Fruit fly (Drosophila melanogaster) whole organism, embryonic: ENCODE measurements around the gene CG16736.
A peak's percentile ranks its signal among the peaks of the same experiment; 100 is the strongest.

ENCODE experiments used
- CG13424 ChIP-seq: fragments of 200-800 bp; sonication (Bioruptor generic); optimal IDR thresholded peaks from 2 replicates; lab custom pipeline; 2019; ENCODE audit warnings: missing biosample characterization, mild to moderate bottlenecking, missing genetic modification characterization, moderate library complexity
- CG15011 ChIP-seq: fragments of 200-800 bp; sonication (Bioruptor generic); optimal IDR thresholded peaks from 3 replicates; lab custom pipeline; 2018; ENCODE audit warnings: missing biosample characterization, mild to moderate bottlenecking, missing genetic modification characterization
- CG15514 ChIP-seq: fragments of 200-800 bp; sonication (Bioruptor generic); optimal IDR thresholded peaks from 3 replicates; lab custom pipeline; 2017; ENCODE audit warnings: missing biosample characterization, missing genetic modification characterization, mild to moderate bottlenecking, moderate library complexity, missing genetic modification reagents
- CG1603 ChIP-seq: fragments of 200-800 bp; sonication (Bioruptor generic); optimal IDR thresholded peaks from 2 replicates; lab custom pipeline; 2019; ENCODE audit warnings: missing biosample characterization, mild to moderate bottlenecking, missing genetic modification characterization, moderate library complexity
- CG17912 ChIP-seq: fragments of 200-800 bp; sonication (Bioruptor generic); optimal IDR thresholded peaks from 2 replicates; lab custom pipeline; 2018; ENCODE audit warnings: missing biosample characterization, mild to moderate bottlenecking, missing genetic modification characterization
- CG2129 ChIP-seq: fragments of 200-800 bp; sonication (Bioruptor generic); IDR thresholded peaks from 2 replicates; pipeline ENCODE4 v1.3.6; 2022; ENCODE audit warnings: missing biosample characterization, missing genetic modification characterization; ENCODE audit not compliant: partially characterized antibody
- CG2678 ChIP-seq: fragments of 200-800 bp; sonication (Bioruptor generic); optimal IDR thresholded peaks from 3 replicates; lab custom pipeline; 2019; ENCODE audit warnings: missing biosample characterization, mild to moderate bottlenecking, missing genetic modification characterization, moderate library complexity
- CG2875 ChIP-seq: fragments of 200-800 bp; sonication (Bioruptor generic); optimal IDR thresholded peaks from 2 replicates; lab custom pipeline; 2017; ENCODE audit warnings: missing biosample characterization, mild to moderate bottlenecking, missing genetic modification characterization, missing genetic modification reagents
- CG33213 ChIP-seq: fragments of 200-800 bp; sonication (Bioruptor generic); optimal IDR thresholded peaks from 3 replicates; lab custom pipeline; 2016; ENCODE audit warnings: missing biosample characterization, missing genetic modification characterization
- CG3407 ChIP-seq: fragments of 200-800 bp; sonication (Bioruptor generic); optimal IDR thresholded peaks from 2 replicates; lab custom pipeline; 2018; ENCODE audit warnings: missing biosample characterization, mild to moderate bottlenecking, missing genetic modification characterization
- CG34224 ChIP-seq: fragments of 200-800 bp; sonication (Bioruptor generic); IDR thresholded peaks from 3 replicates; pipeline ENCODE4 v1.3.6; 2022; ENCODE audit warnings: missing biosample characterization, missing genetic modification characterization; ENCODE audit not compliant: partially characterized antibody
- CG34422 ChIP-seq: fragments of 200-800 bp; sonication (Bioruptor generic); IDR thresholded peaks from 3 replicates; pipeline ENCODE4 v1.3.6; 2022; ENCODE audit warnings: missing biosample characterization, missing genetic modification characterization
- CG3995 ChIP-seq: fragments of 200-800 bp; sonication (Bioruptor generic); optimal IDR thresholded peaks from 3 replicates; lab custom pipeline; 2016; ENCODE audit warnings: missing biosample characterization, missing genetic modification characterization
- CG6272 ChIP-seq: fragments of 200-800 bp; sonication (Bioruptor generic); IDR thresholded peaks from 2 replicates; pipeline ENCODE4 v1.3.6; 2022; ENCODE audit warnings: missing biosample characterization, missing genetic modification characterization
- CG7271 ChIP-seq: fragments of 200-800 bp; sonication (Bioruptor generic); optimal IDR thresholded peaks from 2 replicates; lab custom pipeline; 2018; ENCODE audit warnings: missing biosample characterization, mild to moderate bottlenecking, missing genetic modification characterization, moderate library complexity
- CG8290 ChIP-seq, 3 experiments: fragments of 200-800 bp; sonication (Bioruptor generic); optimal IDR thresholded peaks; 2 replicates each; lab custom pipeline; 2016 to 2019; ENCODE audit warnings: missing biosample characterization in 3 of 3, missing genetic modification characterization in 3 of 3, mild to moderate bottlenecking in 2 of 3, moderate library complexity in 1 of 3
- CG9727 ChIP-seq: fragments of 200-800 bp; sonication (Bioruptor generic); optimal IDR thresholded peaks from 3 replicates; lab custom pipeline; 2017; ENCODE audit warnings: missing biosample characterization, mild to moderate bottlenecking, missing genetic modification characterization
- CG9797 ChIP-seq: fragments of 200-800 bp; sonication (Bioruptor generic); optimal IDR thresholded peaks from 3 replicates; lab custom pipeline; 2018; ENCODE audit warnings: missing biosample characterization, mild to moderate bottlenecking, missing genetic modification characterization
- Dll ChIP-seq: fragments of 200-800 bp; sonication (Bioruptor generic); IDR thresholded peaks from 4 replicates; pipeline ENCODE4 v1.3.6; 2022; ENCODE audit warnings: missing biosample characterization, missing genetic modification characterization; ENCODE audit not compliant: partially characterized antibody
- Doc3 ChIP-seq: fragments of 200-800 bp; sonication (Bioruptor generic); IDR thresholded peaks from 3 replicates; pipeline ENCODE4 v1.3.6; 2022; ENCODE audit warnings: missing biosample characterization, missing genetic modification characterization; ENCODE audit not compliant: partially characterized antibody
- Dref ChIP-seq: fragments of 200-800 bp; sonication (Bioruptor generic); IDR thresholded peaks from 2 replicates; pipeline ENCODE4 v1.3.6; 2022; ENCODE audit warnings: missing biosample characterization, missing genetic modification characterization
- Elba2 ChIP-seq: fragments of 200-800 bp; sonication (Bioruptor generic); optimal IDR thresholded peaks from 3 replicates; lab custom pipeline; 2016; ENCODE audit warnings: missing biosample characterization, missing genetic modification characterization
- Ets97D ChIP-seq: fragments of 200-800 bp; sonication (Bioruptor generic); optimal IDR thresholded peaks from 3 replicates; lab custom pipeline; 2016; ENCODE audit warnings: missing biosample characterization, missing genetic modification characterization
- HLH4C ChIP-seq: fragments of 200-800 bp; sonication (Bioruptor generic); IDR thresholded peaks from 3 replicates; pipeline ENCODE4 v1.3.6; 2022; ENCODE audit warnings: missing biosample characterization, missing genetic modification characterization; ENCODE audit not compliant: partially characterized antibody
- HmgD ChIP-seq: fragments of 200-800 bp; sonication (Bioruptor generic); optimal IDR thresholded peaks from 3 replicates; lab custom pipeline; 2016; ENCODE audit warnings: missing biosample characterization, missing genetic modification characterization
- Lhr ChIP-seq: fragments of 200-800 bp; sonication (Bioruptor generic); optimal IDR thresholded peaks from 3 replicates; lab custom pipeline; 2017; ENCODE audit warnings: mild to moderate bottlenecking, missing biosample characterization, missing genetic modification reagents, missing genetic modification characterization
- Mad ChIP-seq: fragments of 200-800 bp; sonication (Bioruptor generic); optimal IDR thresholded peaks from 2 replicates; lab custom pipeline; 2016; ENCODE audit warnings: missing biosample characterization, missing genetic modification characterization
- Meics ChIP-seq: fragments of 200-800 bp; sonication (Bioruptor generic); optimal IDR thresholded peaks from 2 replicates; lab custom pipeline; 2017; ENCODE audit warnings: missing biosample characterization, mild to moderate bottlenecking, missing genetic modification characterization
- Rfx ChIP-seq: fragments of 200-800 bp; sonication (Bioruptor generic); IDR thresholded peaks from 2 replicates; pipeline ENCODE4 v1.3.6; 2022; ENCODE audit warnings: missing biosample characterization, missing genetic modification characterization
- Scr ChIP-seq: fragments of 200-800 bp; sonication (Bioruptor generic); IDR thresholded peaks from 2 replicates; pipeline ENCODE4 v1.3.6; 2022; ENCODE audit warnings: missing biosample characterization, missing genetic modification characterization; ENCODE audit not compliant: partially characterized antibody
- Sox100B ChIP-seq: fragments of 200-800 bp; sonication (Bioruptor generic); optimal IDR thresholded peaks from 3 replicates; lab custom pipeline; 2018; ENCODE audit warnings: missing biosample characterization, mild to moderate bottlenecking, missing genetic modification characterization
- Sry-δ ChIP-seq: fragments of 200-800 bp; sonication (Bioruptor generic); optimal IDR thresholded peaks from 2 replicates; lab custom pipeline; 2016; ENCODE audit warnings: missing biosample characterization, missing genetic modification characterization
- abd-A ChIP-seq: fragments of 200-800 bp; sonication (Bioruptor generic); optimal IDR thresholded peaks from 3 replicates; lab custom pipeline; 2019; ENCODE audit warnings: missing biosample characterization, mild to moderate bottlenecking, missing genetic modification characterization, moderate library complexity
- ato ChIP-seq: fragments of 200-800 bp; sonication (Bioruptor generic); IDR thresholded peaks from 2 replicates; pipeline ENCODE4 v1.3.6; 2022; ENCODE audit warnings: missing biosample characterization, missing genetic modification characterization; ENCODE audit not compliant: partially characterized antibody
- ems ChIP-seq: fragments of 200-800 bp; sonication (Bioruptor generic); optimal IDR thresholded peaks from 3 replicates; lab custom pipeline; 2016; ENCODE audit warnings: missing biosample characterization, missing genetic modification characterization
- gro ChIP-seq: fragments of 200-800 bp; sonication (Bioruptor generic); optimal IDR thresholded peaks from 2 replicates; lab custom pipeline; 2016; ENCODE audit warnings: missing biosample characterization, missing genetic modification characterization
- hb ChIP-seq: fragments of 200-800 bp; sonication (Bioruptor generic); IDR thresholded peaks from 3 replicates; pipeline ENCODE4 v1.3.6; 2022; ENCODE audit warnings: missing biosample characterization, missing genetic modification characterization; ENCODE audit not compliant: partially characterized antibody
- her ChIP-seq: fragments of 200-800 bp; sonication (Bioruptor generic); optimal IDR thresholded peaks from 2 replicates; lab custom pipeline; 2016; ENCODE audit warnings: missing biosample characterization, missing genetic modification characterization
- ken ChIP-seq: fragments of 200-800 bp; sonication (Bioruptor generic); IDR thresholded peaks from 3 replicates; pipeline ENCODE4 v1.3.6; 2022; ENCODE audit warnings: missing biosample characterization, missing genetic modification characterization
- lbe ChIP-seq: fragments of 200-800 bp; sonication (Bioruptor generic); optimal IDR thresholded peaks from 2 replicates; lab custom pipeline; 2016; ENCODE audit warnings: missing biosample characterization, mild to moderate bottlenecking, missing genetic modification characterization
- nerfin-1 ChIP-seq: fragments of 200-800 bp; sonication (Bioruptor generic); optimal IDR thresholded peaks from 3 replicates; lab custom pipeline; 2019; ENCODE audit warnings: missing biosample characterization, mild to moderate bottlenecking, missing genetic modification characterization, moderate library complexity
- onecut ChIP-seq: fragments of 200-800 bp; sonication (Bioruptor generic); IDR thresholded peaks from 2 replicates; pipeline ENCODE4 v1.3.6; 2022; ENCODE audit warnings: missing biosample characterization, missing genetic modification characterization
- pita ChIP-seq: fragments of 200-800 bp; sonication (Bioruptor generic); optimal IDR thresholded peaks from 2 replicates; lab custom pipeline; 2017; ENCODE audit warnings: missing biosample characterization, mild to moderate bottlenecking, missing genetic modification characterization
- scrt ChIP-seq: fragments of 200-800 bp; sonication (Bioruptor generic); optimal IDR thresholded peaks from 2 replicates; lab custom pipeline; 2018; ENCODE audit warnings: missing biosample characterization, mild to moderate bottlenecking, missing genetic modification characterization, moderate library complexity
- tna ChIP-seq: fragments of 200-800 bp; sonication (Bioruptor generic); IDR thresholded peaks from 2 replicates; pipeline ENCODE4 v1.3.6; 2022; ENCODE audit warnings: missing biosample characterization, missing genetic modification characterization; ENCODE audit not compliant: partially characterized antibody
- trem ChIP-seq: fragments of 200-800 bp; optimal IDR thresholded peaks from 3 replicates; lab custom pipeline; 2019; ENCODE audit warnings: missing biosample characterization, mild to moderate bottlenecking, missing genetic modification characterization, moderate library complexity
- unc-4 ChIP-seq: fragments of 200-800 bp; sonication (Bioruptor generic); IDR thresholded peaks from 2 replicates; pipeline ENCODE4 v1.3.6; 2022; ENCODE audit warnings: missing biosample characterization, missing genetic modification characterization; ENCODE audit not compliant: partially characterized antibody
- usp ChIP-seq: fragments of >200 bp; optimal IDR thresholded peaks from 2 replicates; lab custom pipeline; 2017; ENCODE audit warnings: missing biosample characterization, missing genetic modification characterization
- vfl ChIP-seq: fragments of 200-800 bp; sonication (Bioruptor generic); optimal IDR thresholded peaks from 2 replicates; lab custom pipeline; 2016; ENCODE audit warnings: missing biosample characterization, missing genetic modification characterization

Gene CG16736

dm6 chr3R:9266765-9267164 is 9.2 kb upstream of the CG16736 start, which contains the start of the genes TrpRS and Vps16A (continued):
- peak; percentile 87 for TF ChIP-seq scrt
- peak; percentile 96 for TF ChIP-seq Doc3 (GFP tag; lab: Robert Waterston, UW)
- peak; percentile 4 for TF ChIP-seq Lhr (GFP tag; lab: Kevin White, UChicago)
- no peak for TF ChIP-seq CG3407 (GFP tag; lab: Kevin White, UChicago)
- no peak for TF ChIP-seq Sox100B (GFP tag; lab: Kevin White, UChicago)
- peak; percentile 65 for TF ChIP-seq nerfin-1 (tag; lab: Kevin White, UChicago)
- no peak for TF ChIP-seq CG9727 (GFP tag; lab: Kevin White, UChicago)
- peak; percentile 50 for TF ChIP-seq CG17912 (GFP tag; lab: Kevin White, UChicago)
- peak; percentile 73 for TF ChIP-seq trem (tag; lab: Kevin White, UChicago)
- TF ChIP-seq CG7271 (tag; lab: Kevin White, UChicago): no peak
- peak; percentile 97 for TF ChIP-seq Dref (GFP tag; lab: Robert Waterston, UW)
- peak; percentile 99 for TF ChIP-seq HLH4C (GFP tag; lab: Robert Waterston, UW)
- peak; percentile 96 for TF ChIP-seq Dll
- TF ChIP-seq CG15514: peak; percentile 62
- peak; percentile 78 for TF ChIP-seq CG3995 (GFP tag; lab: Kevin White, UChicago)
- peak; percentile 97 for TF ChIP-seq hb (GFP tag; lab: Robert Waterston, UW)
- peak; percentile 47; the same call in 1 of the 3 replicates for TF ChIP-seq CG34422
- peak; percentile 99 for TF ChIP-seq CG34224
- TF ChIP-seq CG2129 (GFP tag; lab: Robert Waterston, UW): peak; percentile 90
- no peak for TF ChIP-seq Meics
- peak; percentile 46; the same call in 1 of the 2 replicates for TF ChIP-seq onecut (GFP tag; lab: Robert Waterston, UW)
- no peak for TF ChIP-seq CG15011
- 0 out of 3 replicates have a peak, but pooled peaks have one; percentile 27 for TF ChIP-seq ken (GFP tag; lab: Robert Waterston, UW)
- peak; percentile 39 for TF ChIP-seq CG8290 (GFP tag; optimal IDR thresholded peaks at IDR 0.05; lab: Kevin White, UChicago)
- TF ChIP-seq CG8290 (tag; optimal IDR thresholded peaks at IDR 0.05; lab: Kevin White, UChicago): no peak
- peak; percentile 32 for TF ChIP-seq lbe (GFP tag; lab: Kevin White, UChicago)
- peak; percentile 30 for TF ChIP-seq CG33213
- peak; percentile 82 for TF ChIP-seq Elba2
- peak; percentile 88 for TF ChIP-seq CG1603 (tag; lab: Kevin White, UChicago)
- no peak for TF ChIP-seq vfl (GFP tag; lab: Kevin White, UChicago)
- TF ChIP-seq unc-4 (GFP tag; lab: Robert Waterston, UW): peak; percentile 98
- peak; percentile 29 for TF ChIP-seq her (GFP tag; lab: Kevin White, UChicago)
- no peak for TF ChIP-seq usp
- TF ChIP-seq ato (GFP tag; lab: Robert Waterston, UW): peak; percentile 94
- TF ChIP-seq Rfx (GFP tag; lab: Robert Waterston, UW): peak; percentile 55
- TF ChIP-seq Mad (GFP tag; lab: Kevin White, UChicago): no peak
- TF ChIP-seq Ets97D (GFP tag; lab: Kevin White, UChicago): peak; percentile 71
- peak; percentile 17 for TF ChIP-seq ems
- no peak for TF ChIP-seq CG2678
- no peak for TF ChIP-seq abd-A (tag; lab: Kevin White, UChicago)
- no peak for TF ChIP-seq pita (GFP tag; lab: Kevin White, UChicago)
- peak; percentile 28; the same call in 1 of the 2 replicates for TF ChIP-seq CG6272 (GFP tag; lab: Robert Waterston, UW)
- peak; percentile 99 for TF ChIP-seq tna (GFP tag; lab: Robert Waterston, UW)
- TF ChIP-seq Scr (GFP tag; lab: Robert Waterston, UW): peak; percentile 96
- peak; percentile 89 for TF ChIP-seq Sry-δ (GFP tag; lab: Kevin White, UChicago)
- peak; percentile 58 for TF ChIP-seq gro (GFP tag; lab: Kevin White, UChicago)
- TF ChIP-seq CG9797 (GFP tag; lab: Kevin White, UChicago): peak; percentile 5
- peak; percentile 42 for TF ChIP-seq HmgD
- TF ChIP-seq CG13424 (tag; lab: Kevin White, UChicago): peak; percentile 5
- no peak for TF ChIP-seq CG2875
